Worm (Caenorhabditis elegans) whole organism, L3 larva: ENCODE data around the gene tmem-132.

Experiments used
- R02D3.7 ChIP-seq: fragments of 150-350 bp; optimal IDR thresholded peaks from 2 replicates; lab custom pipeline; 2014; ENCODE audit warnings: missing biosample characterization, missing genetic modification characterization
- snpc-4 ChIP-seq: fragments of 150-350 bp; optimal IDR thresholded peaks from 2 replicates; lab custom pipeline; 2014; ENCODE audit warnings: missing biosample characterization, missing genetic modification characterization

DNA sequence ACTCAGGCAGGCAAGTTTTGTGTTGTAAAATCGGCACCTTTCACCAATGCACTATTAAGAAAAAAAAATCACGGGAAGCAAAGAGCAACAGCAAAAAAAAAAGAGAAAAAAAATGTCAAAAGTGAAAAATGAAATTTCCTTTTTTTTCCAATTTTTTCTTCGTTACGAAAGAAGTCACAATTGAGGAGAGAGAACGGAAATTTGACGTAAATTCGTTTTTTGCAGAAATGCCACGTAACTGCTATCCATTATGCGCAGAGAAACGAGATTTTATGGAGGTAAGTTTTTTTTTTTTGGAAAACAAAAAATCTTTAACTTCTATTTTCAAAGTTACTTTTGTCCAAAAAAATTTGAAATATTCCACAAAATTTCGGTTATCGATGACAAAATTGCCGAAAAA, 29.8 kb downstream of the tmem-132 start:
- TF ChIP-seq R02D3.7 (tag; lab: Kevin White, UChicago) (no peak), snpc-4 (tag; lab: Kevin White, UChicago) (no peak)
